4 fruit fly cellular contexts compared by ENCODE assay signal in the genomic region with DNA sequence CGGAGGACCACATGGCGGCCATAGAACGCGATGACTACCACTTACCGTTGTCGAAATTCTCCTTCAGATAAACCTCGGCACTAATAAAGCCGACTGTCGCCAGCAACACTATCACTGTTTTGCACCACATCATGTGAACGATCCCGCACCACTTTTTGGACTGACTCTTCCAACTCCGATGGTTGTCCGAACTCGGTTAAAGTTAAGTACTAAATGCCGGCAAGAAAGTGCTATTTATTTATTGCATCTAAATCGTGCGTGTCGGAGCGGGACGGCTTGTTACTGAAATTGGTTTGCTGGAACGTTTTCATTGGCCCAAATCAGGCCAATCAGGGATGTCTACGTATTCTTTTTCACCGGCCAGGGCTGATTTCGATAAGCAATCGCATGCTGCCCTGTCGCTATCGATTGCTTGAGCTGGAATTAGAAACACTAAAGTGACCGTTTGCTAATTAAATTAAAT.
A peak's percentile ranks its signal among the peaks of the same experiment; 100 is the strongest.
TF ChIP-seq lines count a peak whose summit lies in the region.

Gene Calr, minus strand, starts transcription at position 219 of the 463 bp plus-strand sequence.

TF ChIP-seq in whole organism, adult, 20 proteins besides CTCF, POLR2A, EP300 and RAD21 (continued from another document):
- TF ChIP-seq CG12768 (GFP tag; optimal IDR thresholded peaks at IDR 0.05; lab: Kevin White, UChicago) (peak; percentile 76), cnc (optimal IDR thresholded peaks at IDR 0.05; lab: Kevin White, UChicago) (no peak), CG11617 (GFP tag; optimal IDR thresholded peaks at IDR 0.05; lab: Kevin White, UChicago) (no peak)
TF ChIP-seq in whole organism, adult: peak in this region for 11.

TF ChIP-seq in whole organism, embryonic, 481 proteins besides CTCF, POLR2A, EP300 and RAD21 (continued from another document and continues in another):
- TF ChIP-seq CG42726 (GFP tag; IDR thresholded peaks at IDR 0.05; lab: Robert Waterston, UW; ENCODE audit: partially characterized antibody) (no peak), CG8089 (GFP tag; optimal IDR thresholded peaks at IDR 0.05; lab: Kevin White, UChicago) (no peak), CG12391 (tag; optimal IDR thresholded peaks at IDR 0.05; lab: Kevin White, UChicago) (peak; percentile 45), CG32767 (GFP tag; IDR thresholded peaks at IDR 0.05; lab: Robert Waterston, UW) (no peak), Oaz (GFP tag; IDR thresholded peaks at IDR 0.05; lab: Robert Waterston, UW) (no peak), Stat92E (GFP tag; optimal IDR thresholded peaks at IDR 0.05; lab: Kevin White, UChicago) (peak in 1 of 3 experiments; percentile 61), Ets65A (GFP tag; lab: Kevin White, UChicago) (no peak), nerfin-2 (GFP tag; IDR thresholded peaks at IDR 0.05; lab: Robert Waterston, UW; ENCODE audit: partially characterized antibody) (no peak), Fer1 (GFP tag; optimal IDR thresholded peaks at IDR 0.05; lab: Kevin White, UChicago) (peak; percentile 72), CG33557 (GFP tag; optimal IDR thresholded peaks at IDR 0.05; lab: Kevin White, UChicago) (peak; percentile 22), Dad (GFP tag; optimal IDR thresholded peaks at IDR 0.05; lab: Kevin White, UChicago) (peak; percentile 3), H2.0 (GFP tag; IDR thresholded peaks at IDR 0.05; lab: Robert Waterston, UW) (no peak), CG17829 (tag; optimal IDR thresholded peaks at IDR 0.05; lab: Kevin White, UChicago) (peak; percentile 78), NK7.1 (GFP tag; optimal IDR thresholded peaks at IDR 0.05; lab: Kevin White, UChicago) (peak; percentile 37), Antp (GFP tag; optimal IDR thresholded peaks at IDR 0.05; lab: Kevin White, UChicago) (no peak), CG4424 (GFP tag; optimal IDR thresholded peaks at IDR 0.05; lab: Kevin White, UChicago) (peak; percentile 4), Sin3A (optimal IDR thresholded peaks at IDR 0.05; lab: Kevin White, UChicago) (peak; percentile 11), sima (GFP tag; optimal IDR thresholded peaks at IDR 0.05; lab: Kevin White, UChicago) (peak; percentile 15), CG3163 (GFP tag; optimal IDR thresholded peaks at IDR 0.05; lab: Kevin White, UChicago) (peak; percentile 27), sug (tag; optimal IDR thresholded peaks at IDR 0.05; lab: Kevin White, UChicago) (peak; percentile 35), CG17612 (GFP tag; IDR thresholded peaks at IDR 0.05; lab: Robert Waterston, UW) (no peak), NC2β (GFP tag; optimal IDR thresholded peaks at IDR 0.05; lab: Kevin White, UChicago) (peak; percentile 52), ATbp (GFP tag; optimal IDR thresholded peaks at IDR 0.05; lab: Kevin White, UChicago) (no peak), dysf (GFP tag; IDR thresholded peaks at IDR 0.05; lab: Robert Waterston, UW) (no peak), B-H1 (GFP tag; IDR thresholded peaks at IDR 0.05; lab: Robert Waterston, UW) (no peak), zf30C (GFP tag; optimal IDR thresholded peaks at IDR 0.05; lab: Kevin White, UChicago) (peak; percentile 1), oc (tag; optimal IDR thresholded peaks at IDR 0.05; lab: Kevin White, UChicago) (peak; percentile 67), br (optimal IDR thresholded peaks at IDR 0.05; lab: Kevin White, UChicago) (no peak), ranshi (GFP tag; IDR thresholded peaks at IDR 0.05; lab: Robert Waterston, UW) (no peak), sqz (GFP tag; optimal IDR thresholded peaks at IDR 0.05; lab: Kevin White, UChicago) (peak; percentile 54), CG3995 (GFP tag; optimal IDR thresholded peaks at IDR 0.05; lab: Kevin White, UChicago) (peak; percentile 32), abd-A (tag; optimal IDR thresholded peaks at IDR 0.05; lab: Kevin White, UChicago) (peak; percentile 95), jing (GFP tag; optimal IDR thresholded peaks at IDR 0.05; lab: Kevin White, UChicago) (peak; percentile 12), CG4820 (GFP tag; optimal IDR thresholded peaks at IDR 0.05; lab: Kevin White, UChicago) (no peak), CG4360 (GFP tag; IDR thresholded peaks at IDR 0.05; lab: Robert Waterston, UW) (no peak), CG30020 (tag; optimal IDR thresholded peaks at IDR 0.05; lab: Kevin White, UChicago) (peak; percentile 61), CG15696 (tag; optimal IDR thresholded peaks at IDR 0.05; lab: Kevin White, UChicago) (no peak), CG8290 (GFP tag; optimal IDR thresholded peaks at IDR 0.05; lab: Kevin White, UChicago) (peak; percentile 13), CG8290 (tag; optimal IDR thresholded peaks at IDR 0.05; lab: Kevin White, UChicago) (peak in 1 of 2 experiments; percentile 81), CG14710 (tag; optimal IDR thresholded peaks at IDR 0.05; lab: Kevin White, UChicago) (peak; percentile 72), Dbx (GFP tag; IDR thresholded peaks at IDR 0.05; lab: Robert Waterston, UW) (no peak), CG6813 (GFP tag; optimal IDR thresholded peaks at IDR 0.05; lab: Kevin White, UChicago) (peak; percentile 10)

TF ChIP-seq in whole organism, prepupa, 60 proteins besides CTCF, POLR2A, EP300 and RAD21 (continued from another document):
- TF ChIP-seq fd59A (GFP tag; optimal IDR thresholded peaks at IDR 0.05; lab: Kevin White, UChicago) = no peak
- peak; percentile 47 for TF ChIP-seq esn (GFP tag; optimal IDR thresholded peaks at IDR 0.05; lab: Kevin White, UChicago)
- TF ChIP-seq Sox15 (GFP tag; optimal IDR thresholded peaks at IDR 0.05; lab: Kevin White, UChicago) = no peak
- no peak for TF ChIP-seq spab (GFP tag; optimal IDR thresholded peaks at IDR 0.05; lab: Kevin White, UChicago)
- TF ChIP-seq lz (GFP tag; optimal IDR thresholded peaks at IDR 0.05; lab: Kevin White, UChicago) = no peak
- TF ChIP-seq Smox (GFP tag; optimal IDR thresholded peaks at IDR 0.05; lab: Kevin White, UChicago) = no peak
- TF ChIP-seq CG6792 (GFP tag; optimal IDR thresholded peaks at IDR 0.05; lab: Kevin White, UChicago) = no peak
- no peak for TF ChIP-seq Hr39 (GFP tag; optimal IDR thresholded peaks at IDR 0.05; lab: Kevin White, UChicago)
- peak; percentile 60 for TF ChIP-seq vri (GFP tag; optimal IDR thresholded peaks at IDR 0.05; lab: Kevin White, UChicago)
- no peak for TF ChIP-seq CG11294 (GFP tag; IDR thresholded peaks at IDR 0.05; lab: Robert Waterston, UW)
- peak; percentile 84 for TF ChIP-seq fkh (GFP tag; optimal IDR thresholded peaks at IDR 0.05; lab: Kevin White, UChicago)
- peak; percentile 87 for TF ChIP-seq Eip78C (GFP tag; lab: Kevin White, UChicago)
- no peak for TF ChIP-seq Hr38 (GFP tag; optimal IDR thresholded peaks at IDR 0.05; lab: Kevin White, UChicago)
- peak; percentile 85 for TF ChIP-seq CG6854 (GFP tag; optimal IDR thresholded peaks at IDR 0.05; lab: Kevin White, UChicago)
- no peak for TF ChIP-seq CG34406 (GFP tag; optimal IDR thresholded peaks at IDR 0.05; lab: Kevin White, UChicago)
- TF ChIP-seq Eip93F (GFP tag; optimal IDR thresholded peaks at IDR 0.05; lab: Kevin White, UChicago) = peak; percentile 50
- TF ChIP-seq topi (GFP tag; optimal IDR thresholded peaks at IDR 0.05; lab: Kevin White, UChicago) = peak; percentile 33
- TF ChIP-seq eg (GFP tag; IDR thresholded peaks at IDR 0.05; lab: Robert Waterston, UW) = no peak
- TF ChIP-seq dsx (GFP tag; optimal IDR thresholded peaks at IDR 0.05; lab: Kevin White, UChicago; ENCODE audit: poor library complexity, severe bottlenecking) = no peak
- TF ChIP-seq CG8119 (GFP tag; IDR thresholded peaks at IDR 0.05; lab: Robert Waterston, UW) = no peak
- peak; percentile 4 for TF ChIP-seq CG3032 (tag; optimal IDR thresholded peaks at IDR 0.05; lab: Kevin White, UChicago)
- TF ChIP-seq dac (GFP tag; optimal IDR thresholded peaks at IDR 0.05; lab: Kevin White, UChicago) = no peak

TF ChIP-seq in whole organism, wandering third instar larva, 38 proteins besides CTCF, POLR2A, EP300 and RAD21 (continued from another document):
- TF ChIP-seq Hnf4 (GFP tag; optimal IDR thresholded peaks at IDR 0.05; lab: Kevin White, UChicago) (peak; percentile 61), Abd-B (GFP tag; optimal IDR thresholded peaks at IDR 0.05; lab: Kevin White, UChicago) (no peak), psq (GFP tag; optimal IDR thresholded peaks at IDR 0.05; lab: Kevin White, UChicago) (peak; percentile 81), brk (GFP tag; optimal IDR thresholded peaks at IDR 0.05; lab: Kevin White, UChicago) (peak; percentile 49), Dfd (GFP tag; optimal IDR thresholded peaks at IDR 0.05; lab: Kevin White, UChicago) (no peak), Myc (optimal IDR thresholded peaks at IDR 0.05; lab: Kevin White, UChicago) (no peak), dl (GFP tag; optimal IDR thresholded peaks at IDR 0.05; lab: Kevin White, UChicago; ENCODE audit: insufficient read depth in 1 of 2, partially characterized antibody in 2 of 2) (peak in 1 of 2 experiments; percentile 50), Sp1 (GFP tag; optimal IDR thresholded peaks at IDR 0.05; lab: Kevin White, UChicago) (peak; percentile 65), sage (GFP tag; optimal IDR thresholded peaks at IDR 0.05; lab: Kevin White, UChicago) (no peak), h (GFP tag; optimal IDR thresholded peaks at IDR 0.05; lab: Kevin White, UChicago) (peak; percentile 41), dmrt93B (GFP tag; optimal IDR thresholded peaks at IDR 0.05; lab: Kevin White, UChicago) (no peak)
